Fruit fly (Drosophila melanogaster) whole organism, embryonic: Measurements from ENCODE around the gene Sk1.
A peak's percentile ranks its signal among the peaks of the same experiment; 100 is the strongest.

Experiments used
- Asciz ChIP-seq: fragments of 200-800 bp; sonication (Bioruptor generic); optimal IDR thresholded peaks from 2 replicates; lab custom pipeline; 2017; ENCODE audit warnings: missing biosample characterization, mild to moderate bottlenecking, missing genetic modification characterization, missing genetic modification reagents
- Atf-2 ChIP-seq: fragments of 200-800 bp; sonication (Bioruptor generic); optimal IDR thresholded peaks from 2 replicates; lab custom pipeline; 2016; ENCODE audit warnings: missing biosample characterization, missing genetic modification characterization
- Awh ChIP-seq: fragments of 200-800 bp; sonication (Bioruptor generic); IDR thresholded peaks from 2 replicates; pipeline ENCODE4, ENCODE4 v1.3.6; 2022; ENCODE audit warnings: missing biosample characterization, missing genetic modification characterization
- B-H1 ChIP-seq: fragments of 200-800 bp; sonication (Bioruptor generic); IDR thresholded peaks from 3 replicates; pipeline ENCODE4 v1.3.6; 2022; ENCODE audit warnings: missing biosample characterization, missing genetic modification characterization
- BEAF-32 ChIP-seq: fragments of 200-800 bp; sonication (Bioruptor generic); optimal IDR thresholded peaks from 3 replicates; lab custom pipeline; 2017; ENCODE audit warnings: missing biosample characterization, missing genetic modification characterization, mild to moderate bottlenecking, moderate library complexity, missing genetic modification reagents
- C15 ChIP-seq: fragments of 200-800 bp; sonication (Bioruptor generic); IDR thresholded peaks from 3 replicates; pipeline ENCODE4 v1.3.6; 2022; ENCODE audit warnings: missing biosample characterization, missing genetic modification characterization
- CG10654 ChIP-seq: fragments of 200-800 bp; sonication (Bioruptor generic); optimal IDR thresholded peaks from 2 replicates; lab custom pipeline; 2016; ENCODE audit warnings: missing biosample characterization, missing genetic modification characterization
- CG11696 ChIP-seq: fragments of 200-800 bp; sonication (Bioruptor generic); IDR thresholded peaks from 2 replicates; pipeline ENCODE4 v1.3.6; 2022; ENCODE audit warnings: missing biosample characterization, missing genetic modification characterization
- CG1603 ChIP-seq: fragments of 200-800 bp; sonication (Bioruptor generic); optimal IDR thresholded peaks from 2 replicates; lab custom pipeline; 2019; ENCODE audit warnings: missing biosample characterization, mild to moderate bottlenecking, missing genetic modification characterization, moderate library complexity
- CG17612 ChIP-seq: fragments of 200-800 bp; sonication (Bioruptor generic); IDR thresholded peaks from 2 replicates; pipeline ENCODE4 v1.3.6; 2022; ENCODE audit warnings: missing biosample characterization, missing genetic modification characterization
- CG18764 ChIP-seq: fragments of 200-800 bp; sonication (Bioruptor generic); optimal IDR thresholded peaks from 3 replicates; lab custom pipeline; 2016; ENCODE audit warnings: missing biosample characterization, missing genetic modification characterization
- CG2116 ChIP-seq: fragments of 200-800 bp; sonication (Bioruptor generic); optimal IDR thresholded peaks from 3 replicates; lab custom pipeline; 2018; ENCODE audit warnings: missing biosample characterization, mild to moderate bottlenecking, missing genetic modification characterization
- CG2875 ChIP-seq: fragments of 200-800 bp; sonication (Bioruptor generic); optimal IDR thresholded peaks from 2 replicates; lab custom pipeline; 2017; ENCODE audit warnings: missing biosample characterization, mild to moderate bottlenecking, missing genetic modification characterization, missing genetic modification reagents
- CG30020 ChIP-seq: fragments of 200-800 bp; optimal IDR thresholded peaks from 2 replicates; lab custom pipeline; 2019; ENCODE audit warnings: missing biosample characterization, mild to moderate bottlenecking, missing genetic modification characterization, moderate library complexity
- CG31388 ChIP-seq: fragments of 200-800 bp; sonication (Bioruptor generic); optimal IDR thresholded peaks from 2 replicates; lab custom pipeline; 2016; ENCODE audit warnings: missing biosample characterization, missing genetic modification characterization
- CG31441 ChIP-seq: fragments of 200-800 bp; sonication (Bioruptor generic); IDR thresholded peaks from 2 replicates; pipeline ENCODE4 v1.3.6; 2022; ENCODE audit warnings: missing biosample characterization, missing genetic modification characterization
- CG32767 ChIP-seq: fragments of 200-800 bp; sonication (Bioruptor generic); IDR thresholded peaks from 2 replicates; pipeline ENCODE4 v1.3.6; 2022; ENCODE audit warnings: missing biosample characterization, missing genetic modification characterization
- CG32772 ChIP-seq: fragments of 200-800 bp; sonication (Bioruptor generic); IDR thresholded peaks from 2 replicates; pipeline ENCODE4 v1.3.6; 2022; ENCODE audit warnings: missing biosample characterization, missing genetic modification characterization
- CG4854 ChIP-seq: fragments of 200-800 bp; sonication (Bioruptor generic); optimal IDR thresholded peaks from 2 replicates; lab custom pipeline; 2016; ENCODE audit warnings: missing biosample characterization, missing genetic modification characterization, inconsistent platforms
- CG7372 ChIP-seq: fragments of 200-800 bp; sonication (Bioruptor generic); IDR thresholded peaks from 2 replicates; pipeline ENCODE4 v1.3.6; 2022; ENCODE audit warnings: missing biosample characterization, missing genetic modification characterization
- CG8089 ChIP-seq: fragments of 200-800 bp; sonication (Bioruptor generic); optimal IDR thresholded peaks from 3 replicates; lab custom pipeline; 2016; ENCODE audit warnings: missing biosample characterization, missing genetic modification characterization
- CG9876 ChIP-seq: fragments of 200-800 bp; sonication (Bioruptor generic); optimal IDR thresholded peaks from 2 replicates; lab custom pipeline; 2016; ENCODE audit warnings: missing biosample characterization, missing genetic modification characterization
- CTCF ChIP-seq: fragments of 200-800 bp; sonication (Bioruptor generic); optimal IDR thresholded peaks from 2 replicates; lab custom pipeline; 2017; ENCODE audit warnings: missing biosample characterization, mild to moderate bottlenecking, missing genetic modification characterization, moderate library complexity
- Dbx ChIP-seq: fragments of 200-800 bp; sonication (Bioruptor generic); IDR thresholded peaks from 3 replicates; pipeline ENCODE4 v1.3.6; 2022; ENCODE audit warnings: missing biosample characterization, missing genetic modification characterization
- E2f2 ChIP-seq: fragments of 200-800 bp; sonication (Bioruptor generic); IDR thresholded peaks from 2 replicates; pipeline ENCODE4 v1.3.6; 2022; ENCODE audit warnings: missing biosample characterization, missing genetic modification characterization
- HLH54F ChIP-seq: fragments of 200-800 bp; sonication (Bioruptor generic); optimal IDR thresholded peaks from 3 replicates; lab custom pipeline; 2016; ENCODE audit warnings: missing biosample characterization, missing genetic modification characterization
- Hand ChIP-seq: fragments of 200-800 bp; sonication (Bioruptor generic); optimal IDR thresholded peaks from 2 replicates; lab custom pipeline; 2017; ENCODE audit warnings: mild to moderate bottlenecking, missing biosample characterization, missing genetic modification reagents, missing genetic modification characterization
- Hey ChIP-seq: fragments of 200-800 bp; sonication (Bioruptor generic); optimal IDR thresholded peaks from 3 replicates; lab custom pipeline; 2018; ENCODE audit warnings: missing biosample characterization, mild to moderate bottlenecking, missing genetic modification characterization
- Hmx ChIP-seq: fragments of 200-800 bp; sonication (Bioruptor generic); optimal IDR thresholded peaks from 2 replicates; lab custom pipeline; 2016; ENCODE audit warnings: missing biosample characterization, missing genetic modification characterization
- Hr39 ChIP-seq: fragments of >200 bp; optimal IDR thresholded peaks from 2 replicates; lab custom pipeline; 2017
- Hr51 ChIP-seq, 2 experiments: fragments of 200-800 bp; sonication (Bioruptor generic); optimal IDR thresholded peaks; 2 replicates in 1 of 2; 3 replicates in 1 of 2; lab custom pipeline; 2016 to 2018; ENCODE audit warnings: missing biosample characterization in 2 of 2, missing genetic modification characterization in 2 of 2, mild to moderate bottlenecking in 1 of 2, moderate library complexity in 1 of 2
- Max ChIP-seq: fragments of 200-800 bp; sonication (Bioruptor generic); optimal IDR thresholded peaks from 2 replicates; lab custom pipeline; 2016; ENCODE audit warnings: missing biosample characterization, mild to moderate bottlenecking, missing genetic modification characterization
- Mrtf ChIP-seq: fragments of 200-800 bp; sonication (Bioruptor generic); IDR thresholded peaks from 3 replicates; pipeline ENCODE4 v1.3.6; 2022; ENCODE audit warnings: missing biosample characterization, missing genetic modification characterization
- PHDP ChIP-seq: fragments of 200-800 bp; sonication (Bioruptor generic); optimal IDR thresholded peaks from 3 replicates; lab custom pipeline; 2018; ENCODE audit warnings: missing biosample characterization, mild to moderate bottlenecking, missing genetic modification characterization, moderate library complexity
- Scr ChIP-seq: fragments of 200-800 bp; sonication (Bioruptor generic); IDR thresholded peaks from 2 replicates; pipeline ENCODE4 v1.3.6; 2022; ENCODE audit warnings: missing biosample characterization, missing genetic modification characterization; ENCODE audit not compliant: partially characterized antibody
- Sox100B ChIP-seq: fragments of 200-800 bp; sonication (Bioruptor generic); optimal IDR thresholded peaks from 3 replicates; lab custom pipeline; 2018; ENCODE audit warnings: missing biosample characterization, mild to moderate bottlenecking, missing genetic modification characterization
- Spps ChIP-seq: fragments of 200-800 bp; sonication (Bioruptor generic); optimal IDR thresholded peaks from 2 replicates; lab custom pipeline; 2018; ENCODE audit warnings: missing biosample characterization, mild to moderate bottlenecking, missing genetic modification characterization
- TFAM ChIP-seq: fragments of 200-800 bp; sonication (Bioruptor generic); optimal IDR thresholded peaks from 2 replicates; lab custom pipeline; 2017; ENCODE audit warnings: missing biosample characterization, missing genetic modification characterization, inconsistent platforms
- Xbp1 ChIP-seq: fragments of 200-800 bp; sonication (Bioruptor generic); optimal IDR thresholded peaks from 3 replicates; lab custom pipeline; 2016; ENCODE audit warnings: missing biosample characterization, mild to moderate bottlenecking, missing genetic modification characterization
- ash1 ChIP-seq: fragments of 200-800 bp; sonication (Bioruptor generic); optimal IDR thresholded peaks from 2 replicates; lab custom pipeline; 2018; ENCODE audit warnings: missing biosample characterization, mild to moderate bottlenecking, missing genetic modification characterization
- caup ChIP-seq: fragments of 200-800 bp; sonication (Bioruptor generic); optimal IDR thresholded peaks from 3 replicates; lab custom pipeline; 2017; ENCODE audit warnings: missing biosample characterization, mild to moderate bottlenecking, missing genetic modification characterization, moderate library complexity; ENCODE audit not compliant: severe bottlenecking
- chn ChIP-seq: fragments of 200-800 bp; sonication (Bioruptor generic); optimal IDR thresholded peaks from 2 replicates; lab custom pipeline; 2016; ENCODE audit warnings: missing biosample characterization, missing genetic modification characterization
- danr ChIP-seq: fragments of 200-800 bp; sonication (Bioruptor generic); IDR thresholded peaks from 2 replicates; pipeline ENCODE4 v1.3.6; 2022; ENCODE audit warnings: missing biosample characterization, missing genetic modification characterization
- fu2 ChIP-seq: fragments of 200-800 bp; sonication (Bioruptor generic); optimal IDR thresholded peaks from 2 replicates; lab custom pipeline; 2016; ENCODE audit warnings: missing biosample characterization, missing genetic modification characterization
- gcm2 ChIP-seq: fragments of 200-800 bp; sonication (Bioruptor generic); optimal IDR thresholded peaks from 2 replicates; lab custom pipeline; 2016; ENCODE audit warnings: missing biosample characterization, missing genetic modification characterization
- klu ChIP-seq: fragments of 200-800 bp; sonication (Bioruptor generic); IDR thresholded peaks from 2 replicates; pipeline ENCODE4 v1.3.6; 2022; ENCODE audit warnings: missing biosample characterization, missing genetic modification characterization
- nerfin-2 ChIP-seq: fragments of 200-800 bp; sonication (Bioruptor generic); IDR thresholded peaks from 2 replicates; pipeline ENCODE4 v1.3.6; 2022; ENCODE audit warnings: missing biosample characterization, missing genetic modification characterization; ENCODE audit not compliant: partially characterized antibody
- pho ChIP-seq: fragments of 200-800 bp; sonication (Bioruptor generic); optimal IDR thresholded peaks from 2 replicates; lab custom pipeline; 2016; ENCODE audit warnings: missing biosample characterization, missing genetic modification characterization
- ranshi ChIP-seq: fragments of 200-800 bp; sonication (Bioruptor generic); IDR thresholded peaks from 2 replicates; pipeline ENCODE4 v1.3.6; 2022; ENCODE audit warnings: missing biosample characterization, missing genetic modification characterization
- run ChIP-seq: fragments of 200-800 bp; sonication (Bioruptor generic); optimal IDR thresholded peaks from 3 replicates; lab custom pipeline; 2018; ENCODE audit warnings: missing biosample characterization, mild to moderate bottlenecking, missing genetic modification characterization
- schlank ChIP-seq: fragments of 200-800 bp; sonication (Bioruptor generic); optimal IDR thresholded peaks from 2 replicates; lab custom pipeline; 2018; ENCODE audit warnings: missing biosample characterization, mild to moderate bottlenecking, missing genetic modification characterization
- sens ChIP-seq: fragments of 200-800 bp; sonication (Bioruptor generic); peaks from one replicate; lab custom pipeline; 2016; ENCODE audit warnings: missing biosample characterization, missing genetic modification characterization
- tgo ChIP-seq: fragments of 200-800 bp; sonication (Bioruptor generic); IDR thresholded peaks from 3 replicates; pipeline ENCODE4 v1.3.6; 2022; ENCODE audit warnings: missing biosample characterization, missing genetic modification characterization

Sk1 gene

dm6 chrX:11492916-11493590 is 50.7 kb downstream of the Sk1 start, which contains the start of gene Drak (continued):
- TF ChIP-seq CG32772 (GFP tag; lab: Robert Waterston, UW): no peak
- no peak for TF ChIP-seq PHDP (tag; lab: Kevin White, UChicago)
- TF ChIP-seq Hey (tag; lab: Kevin White, UChicago): no peak
- no peak for TF ChIP-seq CG4854 (GFP tag; lab: Kevin White, UChicago)
- no peak for TF ChIP-seq run (tag; lab: Kevin White, UChicago)
- TF ChIP-seq BEAF-32: peak; percentile 44
- TF ChIP-seq CG17612 (GFP tag; lab: Robert Waterston, UW): no peak
- no peak for TF ChIP-seq Scr (GFP tag; lab: Robert Waterston, UW)
- peak; percentile 24 for TF ChIP-seq Hand (GFP tag; lab: Kevin White, UChicago)
- no peak for TF ChIP-seq B-H1 (GFP tag; lab: Robert Waterston, UW)
- TF ChIP-seq CG31441 (GFP tag; lab: Robert Waterston, UW): no peak
- TF ChIP-seq E2f2: no peak
- TF ChIP-seq Xbp1 (GFP tag; lab: Kevin White, UChicago): no peak
- TF ChIP-seq klu (GFP tag; lab: Robert Waterston, UW): no peak
- TF ChIP-seq CG2875: no peak
- no peak for TF ChIP-seq nerfin-2
- TF ChIP-seq Spps (tag; lab: Kevin White, UChicago): no peak
- TF ChIP-seq tgo (GFP tag; lab: Robert Waterston, UW): no peak
- TF ChIP-seq Atf-2 (GFP tag; lab: Kevin White, UChicago): no peak
- no peak for TF ChIP-seq fu2 (GFP tag; lab: Kevin White, UChicago)
- TF ChIP-seq ranshi (GFP tag; lab: Robert Waterston, UW): no peak
- no peak for TF ChIP-seq Hr51 (GFP tag; optimal IDR thresholded peaks at IDR 0.05; lab: Kevin White, UChicago)
- TF ChIP-seq Asciz: no peak
- TF ChIP-seq Sox100B (GFP tag; lab: Kevin White, UChicago): no peak
- no peak for TF ChIP-seq CG11696 (GFP tag; lab: Robert Waterston, UW)
- peak; percentile 41 for TF ChIP-seq CG30020 (tag; lab: Kevin White, UChicago)
- TF ChIP-seq sens (GFP tag; lab: Kevin White, UChicago): peak; percentile 61
- TF ChIP-seq CG9876 (GFP tag; lab: Kevin White, UChicago): no peak
- TF ChIP-seq CTCF (GFP tag; lab: Kevin White, UChicago): peak; percentile 22
- TF ChIP-seq pho: no peak
- TF ChIP-seq schlank (tag; lab: Kevin White, UChicago): no peak
- no peak for TF ChIP-seq Mrtf (GFP tag; lab: Robert Waterston, UW)
- no peak for TF ChIP-seq CG32767 (GFP tag; lab: Robert Waterston, UW)
- TF ChIP-seq Max (GFP tag; lab: Kevin White, UChicago): no peak
- no peak for TF ChIP-seq Hmx
- TF ChIP-seq, all 482 proteins: peak for 74

dm6 chrX:11494731-11495277 is 52.5 kb downstream of the Sk1 start:
- peak; percentile 45 for TF ChIP-seq CG2116 (GFP tag; lab: Kevin White, UChicago)
- TF ChIP-seq CG7372 (GFP tag; lab: Robert Waterston, UW): no peak
- no peak for TF ChIP-seq Dbx (GFP tag; lab: Robert Waterston, UW)
- TF ChIP-seq Hr39: no peak
- TF ChIP-seq C15: no peak
- peak; percentile 12 for TF ChIP-seq HLH54F
- no peak for TF ChIP-seq danr (GFP tag; lab: Robert Waterston, UW)
- peak; percentile 75 for TF ChIP-seq chn (GFP tag; lab: Kevin White, UChicago)
- TF ChIP-seq ash1: no peak
- no peak for TF ChIP-seq gcm2 (GFP tag; lab: Kevin White, UChicago)
- TF ChIP-seq caup: no peak
- peak; percentile 86 for TF ChIP-seq CG1603 (tag; lab: Kevin White, UChicago)
- no peak for TF ChIP-seq Awh (GFP tag; lab: Robert Waterston, UW)
- no peak for TF ChIP-seq CG31388
- peak; percentile 62 for TF ChIP-seq CG8089
- peak; percentile 52 for TF ChIP-seq CG10654
- no peak for TF ChIP-seq TFAM
- peak; percentile 56 for TF ChIP-seq CG18764
